Worm (Caenorhabditis elegans): ENCODE measurements around the gene pqn-90.

Gene pqn-90

ce11 chrIV:15289508-15289907 lies 1.6 kb downstream of the pqn-90 start:
- TF ChIP-seq pha-4 (tag; optimal IDR thresholded peaks at IDR 0.05) (no peak), sem-2 (GFP tag; optimal IDR thresholded peaks at IDR 0.05) (no peak), flh-1 (GFP tag; optimal IDR thresholded peaks at IDR 0.05) (no peak), sptf-1 (tag; optimal IDR thresholded peaks at IDR 0.05) (no peak), mab-5 (tag; optimal IDR thresholded peaks at IDR 0.05) (no peak), mls-2 (tag; optimal IDR thresholded peaks at IDR 0.05) (no peak), drap-1 (GFP tag; optimal IDR thresholded peaks at IDR 0.05) (no peak), zip-8 (tag; optimal IDR thresholded peaks at IDR 0.05) (no peak), bed-3 (GFP tag; optimal IDR thresholded peaks at IDR 0.05) (peak; percentile 15), nhr-12 (tag; optimal IDR thresholded peaks at IDR 0.05) (no peak), unc-39 (tag; optimal IDR thresholded peaks at IDR 0.05) (no peak), lin-32 (GFP tag; optimal IDR thresholded peaks at IDR 0.05) (peak; percentile 18), unc-120 (tag; optimal IDR thresholded peaks at IDR 0.05; ENCODE audit: poor library complexity, severe bottlenecking) (no peak), ceh-83 (GFP tag; optimal IDR thresholded peaks at IDR 0.05) (peak; percentile 74), hlh-1 (tag; optimal IDR thresholded peaks at IDR 0.05) (no peak), cnd-1 (tag; optimal IDR thresholded peaks at IDR 0.05) (no peak), nhr-237 (tag; optimal IDR thresholded peaks at IDR 0.05) (no peak), ces-1 (GFP tag; optimal IDR thresholded peaks at IDR 0.05) (no peak), mep-1 (tag; optimal IDR thresholded peaks at IDR 0.05) (peak; percentile 10), ceh-43 (GFP tag; optimal IDR thresholded peaks at IDR 0.05) (peak; percentile 36), M03D4.4 (tag; optimal IDR thresholded peaks at IDR 0.05) (peak; percentile 65), elt-3 (tag; optimal IDR thresholded peaks at IDR 0.05) (no peak), nhr-2 (tag; optimal IDR thresholded peaks at IDR 0.05) (no peak), unc-62 (GFP tag; optimal IDR thresholded peaks at IDR 0.05) (no peak), lsy-2 (tag; optimal IDR thresholded peaks at IDR 0.05) (no peak), ceh-39 (tag; optimal IDR thresholded peaks at IDR 0.05) (no peak), blmp-1 (tag; optimal IDR thresholded peaks at IDR 0.05) (no peak), lin-13 (tag; optimal IDR thresholded peaks at IDR 0.05) (no peak), snpc-4 (tag; optimal IDR thresholded peaks at IDR 0.05) (no peak), ztf-11 (tag; optimal IDR thresholded peaks at IDR 0.05) (no peak), nhr-76 (tag; optimal IDR thresholded peaks at IDR 0.05) (no peak), tbx-8 (GFP tag; optimal IDR thresholded peaks at IDR 0.05) (no peak), elt-1 (tag; optimal IDR thresholded peaks at IDR 0.05; ENCODE audit: borderline replicate concordance, insufficient read depth) (no peak), nhr-28 (tag; optimal IDR thresholded peaks at IDR 0.05) (no peak), ham-2 (GFP tag; optimal IDR thresholded peaks at IDR 0.05) (no peak)

DNA sequence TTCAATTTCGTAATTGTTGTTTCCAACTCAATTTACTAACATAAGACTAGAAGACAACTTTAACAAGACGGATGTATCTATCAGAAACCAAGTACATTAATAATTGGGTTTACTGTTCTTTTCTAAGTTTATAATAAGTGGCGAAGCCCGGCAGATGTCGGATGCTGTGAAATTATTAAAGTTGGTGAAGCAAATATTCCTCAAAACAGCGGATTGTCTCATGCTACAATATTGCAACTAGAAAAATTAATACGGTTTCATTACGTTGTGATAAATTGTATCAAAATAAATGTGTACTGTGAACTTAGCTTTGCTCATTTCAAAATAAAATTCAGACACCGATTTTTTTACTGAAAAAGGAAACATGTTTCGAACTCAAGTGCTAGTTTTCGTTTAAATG lies 7.4 kb downstream of the pqn-90 start:
- TF ChIP-seq nhr-76 (tag; optimal IDR thresholded peaks at IDR 0.05): no peak
- TF ChIP-seq nhr-12 (tag; optimal IDR thresholded peaks at IDR 0.05): no peak
- TF ChIP-seq ham-2 (GFP tag; optimal IDR thresholded peaks at IDR 0.05): no peak
- TF ChIP-seq mab-5 (tag; optimal IDR thresholded peaks at IDR 0.05): no peak
- no peak for TF ChIP-seq nhr-237 (tag; optimal IDR thresholded peaks at IDR 0.05)
- no peak for TF ChIP-seq mep-1 (tag; optimal IDR thresholded peaks at IDR 0.05)
- TF ChIP-seq ztf-11 (tag; optimal IDR thresholded peaks at IDR 0.05): no peak
- TF ChIP-seq unc-39 (tag; optimal IDR thresholded peaks at IDR 0.05): no peak
- no peak for TF ChIP-seq zip-8 (tag; optimal IDR thresholded peaks at IDR 0.05)
- no peak for TF ChIP-seq unc-62 (GFP tag; optimal IDR thresholded peaks at IDR 0.05)
- no peak for TF ChIP-seq lsy-2 (tag; optimal IDR thresholded peaks at IDR 0.05)
- TF ChIP-seq sptf-1 (tag; optimal IDR thresholded peaks at IDR 0.05): no peak
- TF ChIP-seq ceh-43 (GFP tag; optimal IDR thresholded peaks at IDR 0.05): no peak
- TF ChIP-seq ceh-83 (GFP tag; optimal IDR thresholded peaks at IDR 0.05): no peak
- no peak for TF ChIP-seq lin-13 (tag; optimal IDR thresholded peaks at IDR 0.05)
- TF ChIP-seq nhr-28 (tag; optimal IDR thresholded peaks at IDR 0.05): no peak
- no peak for TF ChIP-seq cnd-1 (tag; optimal IDR thresholded peaks at IDR 0.05)

ce11 chrIV:15280219-15280618 lies 10.8 kb downstream of the pqn-90 start:
- TF ChIP-seq ceh-43 (GFP tag; optimal IDR thresholded peaks at IDR 0.05) (no peak), mep-1 (tag; optimal IDR thresholded peaks at IDR 0.05) (no peak), bed-3 (GFP tag; optimal IDR thresholded peaks at IDR 0.05) (no peak), unc-120 (tag; optimal IDR thresholded peaks at IDR 0.05; ENCODE audit: poor library complexity, severe bottlenecking) (no peak), nhr-76 (tag; optimal IDR thresholded peaks at IDR 0.05) (no peak), pha-4 (tag; optimal IDR thresholded peaks at IDR 0.05) (no peak), M03D4.4 (tag; optimal IDR thresholded peaks at IDR 0.05) (no peak), mab-5 (tag; optimal IDR thresholded peaks at IDR 0.05) (no peak), hlh-1 (tag; optimal IDR thresholded peaks at IDR 0.05) (no peak), lsy-2 (tag; optimal IDR thresholded peaks at IDR 0.05) (no peak), sem-2 (GFP tag; optimal IDR thresholded peaks at IDR 0.05) (no peak), elt-3 (tag; optimal IDR thresholded peaks at IDR 0.05) (no peak), nhr-237 (tag; optimal IDR thresholded peaks at IDR 0.05) (no peak), nhr-12 (tag; optimal IDR thresholded peaks at IDR 0.05) (no peak), tbx-8 (GFP tag; optimal IDR thresholded peaks at IDR 0.05) (no peak)

Measured in whole organism, mixed stage, embryonic.